Worm (Caenorhabditis elegans) whole organism, late embryonic: Measurements from ENCODE around the gene H27A22.1.

Experiments
- C08G9.2 ChIP-seq: sonication (generic microtip); optimal IDR thresholded peaks from 2 replicates; lab custom pipeline; 2016; ENCODE audit warnings: mild to moderate bottlenecking, missing genetic modification characterization, moderate library complexity, missing compliant biosample characterization
- C38D4.7 ChIP-seq: fragments of 200-800 bp; sonication (Bioruptor generic); optimal IDR thresholded peaks from 2 replicates; lab custom pipeline; 2018; ENCODE audit warnings: mild to moderate bottlenecking, missing genetic modification characterization, moderate library complexity, missing compliant biosample characterization
- ama-1 ChIP-seq: fragments of 150-350 bp; optimal IDR thresholded peaks from 2 replicates; lab custom pipeline; 2014
- ceh-45 ChIP-seq: fragments of 200-800 bp; sonication (Bioruptor generic); IDR thresholded peaks from 2 replicates; pipeline ENCODE4 v1.3.6; 2022; ENCODE audit warnings: missing genetic modification reagents, missing genetic modification characterization, missing compliant biosample characterization
- eyg-1 ChIP-seq: sonication (generic microtip); optimal IDR thresholded peaks from 2 replicates; lab custom pipeline; 2016; ENCODE audit warnings: missing genotype, missing genetic modification characterization, missing compliant biosample characterization
- fkh-10 ChIP-seq: fragments of 150-350 bp; optimal IDR thresholded peaks from 2 replicates; lab custom pipeline; 2014; ENCODE audit warnings: missing biosample characterization, missing genetic modification reagents, missing genetic modification characterization
- lin-11 ChIP-seq: fragments of 200-800 bp; sonication (Bioruptor generic); optimal IDR thresholded peaks from 2 replicates; lab custom pipeline; 2018; ENCODE audit warnings: mild to moderate bottlenecking, missing genetic modification characterization, missing compliant biosample characterization
- odd-2 ChIP-seq: sonication (generic microtip); optimal IDR thresholded peaks from 2 replicates; lab custom pipeline; 2017; ENCODE audit warnings: antibody characterized with exemption, mild to moderate bottlenecking, missing genetic modification characterization, missing compliant biosample characterization
- sdc-2 ChIP-seq: sonication (generic microtip); optimal IDR thresholded peaks from 2 replicates; lab custom pipeline; 2016; ENCODE audit warnings: missing genotype, missing genetic modification characterization, missing compliant biosample characterization
- sox-4 ChIP-seq: sonication (generic microtip); optimal IDR thresholded peaks from 2 replicates; lab custom pipeline; 2017; ENCODE audit warnings: mild to moderate bottlenecking, missing genetic modification characterization, inconsistent platforms, missing compliant biosample characterization
- tbx-2 ChIP-seq: sonication (generic microtip); optimal IDR thresholded peaks from 2 replicates; lab custom pipeline; 2016; ENCODE audit warnings: missing genetic modification characterization, missing compliant biosample characterization
- ttx-3 ChIP-seq: sonication (generic microtip); optimal IDR thresholded peaks from 2 replicates; lab custom pipeline; 2016; ENCODE audit warnings: missing genetic modification reagents, missing genetic modification characterization, missing compliant biosample characterization
- ztf-16 ChIP-seq: sonication (generic microtip); optimal IDR thresholded peaks from 2 replicates; lab custom pipeline; 2017; ENCODE audit warnings: missing genetic modification characterization, missing compliant biosample characterization

ce11 chrV:10562817-10563216 is 39.5 kb upstream of the H27A22.1 start:
- TF ChIP-seq tbx-2 (tag; lab: Kevin White, UChicago), result no peak
- no peak for TF ChIP-seq ceh-45
- no peak for TF ChIP-seq sdc-2 (tag; lab: Kevin White, UChicago)
- no peak for TF ChIP-seq fkh-10 (GFP tag; lab: Kevin White, UChicago)
- no peak for TF ChIP-seq lin-11 (tag; lab: Kevin White, UChicago)
- TF ChIP-seq ztf-16 (tag; lab: Kevin White, UChicago), result no peak
- TF ChIP-seq eyg-1, result no peak
- no peak for TF ChIP-seq sox-4 (tag; lab: Kevin White, UChicago)
- TF ChIP-seq ama-1, result no peak
- no peak for TF ChIP-seq ttx-3 (tag; lab: Kevin White, UChicago)
- no peak for TF ChIP-seq C38D4.7 (GFP tag; lab: Kevin White, UChicago)
- no peak for TF ChIP-seq C08G9.2 (tag; lab: Kevin White, UChicago)
- TF ChIP-seq odd-2 (tag; lab: Kevin White, UChicago), result no peak
